Worm (Caenorhabditis elegans) whole organism, mixed stage, embryonic: ENCODE results near the gene ZC404.2.

ENCODE experiments used
- blmp-1 ChIP-seq: fragments of 150-350 bp; optimal IDR thresholded peaks from 2 replicates; lab custom pipeline; 2014; ENCODE audit warnings: missing biosample characterization, missing genetic modification characterization
- ces-1 ChIP-seq: fragments of 150-350 bp; optimal IDR thresholded peaks from 2 replicates; lab custom pipeline; 2014; ENCODE audit warnings: missing biosample characterization, missing genetic modification reagents, missing genetic modification characterization
- elt-3 ChIP-seq: fragments of 150-350 bp; optimal IDR thresholded peaks from 2 replicates; lab custom pipeline; 2014; ENCODE audit warnings: missing biosample characterization, missing genetic modification characterization
- flh-1 ChIP-seq: fragments of 200-800 bp; sonication (Bioruptor generic); optimal IDR thresholded peaks from 2 replicates; lab custom pipeline; 2018; ENCODE audit warnings: mild to moderate bottlenecking, missing genetic modification characterization, moderate library complexity, missing compliant biosample characterization
- lin-13 ChIP-seq: fragments of 150-350 bp; optimal IDR thresholded peaks from 2 replicates; lab custom pipeline; 2014; ENCODE audit warnings: missing biosample characterization, missing genetic modification characterization
- nhr-12 ChIP-seq: fragments of 150-350 bp; optimal IDR thresholded peaks from 2 replicates; lab custom pipeline; 2014; ENCODE audit warnings: missing biosample characterization, missing genetic modification characterization
- nhr-237 ChIP-seq: fragments of 150-350 bp; optimal IDR thresholded peaks from 2 replicates; lab custom pipeline; 2014; ENCODE audit warnings: missing biosample characterization, missing genetic modification characterization
- nhr-28 ChIP-seq: fragments of 150-350 bp; optimal IDR thresholded peaks from 2 replicates; lab custom pipeline; 2014; ENCODE audit warnings: missing biosample characterization, missing genetic modification characterization
- nhr-76 ChIP-seq: sonication (generic microtip); optimal IDR thresholded peaks from 2 replicates; lab custom pipeline; 2017; ENCODE audit warnings: missing biosample characterization, missing genetic modification characterization
- unc-39 ChIP-seq: fragments of 150-350 bp; optimal IDR thresholded peaks from 2 replicates; lab custom pipeline; 2014; ENCODE audit warnings: missing biosample characterization, missing genetic modification characterization
- unc-62 ChIP-seq: fragments of 150-350 bp; optimal IDR thresholded peaks from 2 replicates; lab custom pipeline; 2014; ENCODE audit warnings: missing biosample characterization, missing genetic modification reagents, missing genetic modification characterization
- ztf-11 ChIP-seq: fragments of 150-350 bp; optimal IDR thresholded peaks from 2 replicates; lab custom pipeline; 2014; ENCODE audit warnings: missing biosample characterization, missing genetic modification characterization

DNA sequence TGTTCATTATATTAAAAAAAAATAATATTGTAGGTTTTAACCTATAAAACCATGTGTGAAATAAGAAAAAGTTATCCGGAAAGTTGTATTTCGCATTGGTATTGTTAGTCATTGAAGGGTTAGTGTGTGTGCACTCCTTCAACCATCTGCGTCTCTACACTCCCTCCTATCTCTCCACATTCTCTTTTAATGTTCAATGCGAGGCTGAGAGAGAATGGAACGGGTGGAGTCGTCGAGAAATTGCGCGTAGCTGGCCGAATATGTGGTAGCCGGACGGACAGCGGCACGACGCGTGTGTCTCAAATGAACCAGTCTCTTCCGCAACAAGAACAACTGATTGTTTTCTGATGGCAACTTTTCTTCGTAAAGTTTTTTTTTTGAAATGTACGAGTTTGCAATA, 9.1 kb downstream of the ZC404.2 start:
- no peak for TF ChIP-seq nhr-76
- TF ChIP-seq nhr-28 (tag; lab: Kevin White, UChicago) = no peak
- TF ChIP-seq unc-39 = no peak
- no peak for TF ChIP-seq lin-13 (tag; lab: Kevin White, UChicago)
- TF ChIP-seq blmp-1 = no peak
- TF ChIP-seq flh-1 (GFP tag; lab: Kevin White, UChicago) = no peak
- no peak for TF ChIP-seq ztf-11 (tag; lab: Kevin White, UChicago)
- TF ChIP-seq ces-1 = peak; percentile 29
- no peak for TF ChIP-seq nhr-12 (tag; lab: Kevin White, UChicago)
- TF ChIP-seq nhr-237 (tag; lab: Kevin White, UChicago) = no peak
- TF ChIP-seq elt-3 (tag; lab: Kevin White, UChicago) = no peak
- TF ChIP-seq unc-62 (GFP tag; lab: Kevin White, UChicago) = no peak
